Worm (Caenorhabditis elegans) whole organism, L2 larva: ENCODE results near the gene fbxb-39.

Experiments
- R02D3.7 ChIP-seq: fragments of 150-350 bp; optimal IDR thresholded peaks from 2 replicates; lab custom pipeline; 2014; ENCODE audit warnings: missing biosample characterization, missing genetic modification characterization
- elt-3 ChIP-seq: sonication (generic microtip); optimal IDR thresholded peaks from 2 replicates; lab custom pipeline; 2017; ENCODE audit warnings: missing biosample characterization, missing genetic modification characterization
- lin-13 ChIP-seq: fragments of 150-350 bp; optimal IDR thresholded peaks from 2 replicates; lab custom pipeline; 2014; ENCODE audit warnings: missing biosample characterization, missing genetic modification reagents, missing genetic modification characterization
- snpc-4 ChIP-seq: fragments of 150-350 bp; optimal IDR thresholded peaks from 2 replicates; lab custom pipeline; 2014; ENCODE audit warnings: missing biosample characterization, missing genetic modification characterization
- ztf-4 ChIP-seq: fragments of 150-350 bp; optimal IDR thresholded peaks from 2 replicates; lab custom pipeline; 2014; ENCODE audit warnings: missing biosample characterization, missing genetic modification characterization

- no peak for TF ChIP-seq snpc-4 (tag; lab: Kevin White, UChicago)
- no peak for TF ChIP-seq R02D3.7 (tag; lab: Kevin White, UChicago)
- TF ChIP-seq lin-13 (GFP tag; lab: Kevin White, UChicago): no peak
- TF ChIP-seq elt-3 (tag; lab: Kevin White, UChicago): no peak
- no peak for TF ChIP-seq ztf-4 (tag; lab: Kevin White, UChicago)
These were observed 45.2 kb upstream of the fbxb-39 start for ce11 chrII:1085546-1085945.
